Worm (Caenorhabditis elegans): ENCODE measurements around the gene wht-8.

wht-8 gene

DNA sequence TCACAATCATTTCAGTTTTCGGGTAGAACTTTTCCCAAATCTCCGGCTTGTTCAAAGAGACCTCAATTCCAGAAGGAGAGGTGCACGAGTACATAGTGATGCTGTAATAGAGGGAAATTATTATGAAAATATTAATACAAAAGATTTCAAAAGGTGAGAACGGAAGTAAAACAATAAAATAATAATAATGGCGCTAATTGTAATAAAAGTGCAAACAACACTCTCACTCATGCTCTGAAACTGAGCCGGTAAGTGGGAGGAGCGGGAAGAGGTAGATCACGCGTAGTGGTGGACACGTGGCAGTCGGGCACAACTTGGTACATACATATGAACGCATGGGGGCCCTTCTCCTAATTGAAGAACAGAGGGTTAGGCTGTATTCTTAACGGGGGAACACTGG is 8.4 kb downstream of the wht-8 start, which contains the start of gene tbx-37:
Gene tbx-37, minus strand, starts transcription at position 101 of the 400 bp plus-strand sequence.
- TF ChIP-seq egl-27 (tag; optimal IDR thresholded peaks at IDR 0.05) = no peak
- no peak for TF ChIP-seq ceh-28 (tag; optimal IDR thresholded peaks at IDR 0.05)
- TF ChIP-seq nhr-10 (tag; optimal IDR thresholded peaks at IDR 0.05) = no peak
- no peak for TF ChIP-seq D1046.2 (GFP tag; IDR thresholded peaks at IDR 0.05)
- no peak for TF ChIP-seq ztf-7 (tag; optimal IDR thresholded peaks at IDR 0.05)
- TF ChIP-seq snpc-4 (tag; optimal IDR thresholded peaks at IDR 0.05) = no peak
- no peak for TF ChIP-seq Y48G9A.11 (GFP tag; IDR thresholded peaks at IDR 0.05)
- TF ChIP-seq snpc-1.2 (GFP tag; IDR thresholded peaks at IDR 0.05) = no peak
- TF ChIP-seq hmg-1.1 (GFP tag; IDR thresholded peaks at IDR 0.05) = no peak
- no peak for TF ChIP-seq mes-2 (tag; optimal IDR thresholded peaks at IDR 0.05; ENCODE audit: poor library complexity, severe bottlenecking)
- no peak for TF ChIP-seq daf-12 (tag; optimal IDR thresholded peaks at IDR 0.05)
- no peak for TF ChIP-seq F44E2.7 (GFP tag; IDR thresholded peaks at IDR 0.05)
- TF ChIP-seq mdt-29 (GFP tag; IDR thresholded peaks at IDR 0.05) = no peak
- TF ChIP-seq daf-19 (GFP tag; conservative IDR thresholded peaks at IDR 0.05) = no peak
- TF ChIP-seq fos-1 (tag; optimal IDR thresholded peaks at IDR 0.05) = no peak
- no peak for TF ChIP-seq fkh-10 (GFP tag; optimal IDR thresholded peaks at IDR 0.05)
- TF ChIP-seq lin-39 (tag; optimal IDR thresholded peaks at IDR 0.05) = no peak

DNA sequence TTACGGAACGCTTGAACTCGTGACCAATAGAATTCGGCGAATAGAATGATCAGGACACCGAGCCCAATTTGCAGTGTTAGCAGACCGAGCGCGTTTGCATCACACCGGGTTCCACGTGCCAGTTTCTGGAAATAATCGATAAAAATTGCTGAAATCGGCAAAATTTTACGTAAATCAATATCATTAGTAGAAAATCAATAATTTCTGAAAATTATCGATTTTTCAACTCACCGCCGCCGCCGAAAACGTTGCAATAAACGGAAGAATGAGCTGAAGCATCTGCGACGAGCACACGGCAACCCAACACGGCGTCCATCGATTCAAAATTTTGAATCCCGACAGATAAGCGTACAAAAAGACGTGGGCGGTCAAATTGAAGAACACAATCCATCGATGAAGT is 12.0 kb downstream of the wht-8 start:
- TF ChIP-seq aha-1 (tag) (peak; percentile 45), ceh-28 (tag; optimal IDR thresholded peaks at IDR 0.05) (peak; percentile 78), tag-97 (GFP tag; IDR thresholded peaks at IDR 0.05) (no peak)

DNA sequence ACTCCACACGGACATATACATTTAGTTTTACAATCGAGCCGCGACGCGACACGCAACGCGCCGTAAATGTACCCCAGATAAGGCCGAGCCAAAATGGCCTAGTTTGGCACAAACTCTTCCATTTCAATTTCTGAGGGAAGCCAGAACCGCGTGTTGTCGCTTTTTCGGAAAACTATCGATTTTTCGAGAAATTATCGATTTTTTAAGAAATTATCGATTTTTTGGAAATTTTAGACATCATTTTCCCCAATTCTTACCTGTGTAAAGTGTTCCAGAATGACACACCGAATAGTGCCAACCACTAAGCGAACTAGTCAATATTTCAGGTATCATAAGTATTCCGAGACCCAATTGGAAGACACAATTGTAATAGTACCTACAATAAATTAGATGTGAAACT is 12.8 kb downstream of the wht-8 start:
- TF ChIP-seq T20F7.1 (GFP tag; optimal IDR thresholded peaks at IDR 0.05) (no peak), nhr-111 (GFP tag; optimal IDR thresholded peaks at IDR 0.05) (no peak), ceh-28 (tag; optimal IDR thresholded peaks at IDR 0.05) (peak; percentile 69), nhr-48 (tag; optimal IDR thresholded peaks at IDR 0.05) (no peak)

DNA sequence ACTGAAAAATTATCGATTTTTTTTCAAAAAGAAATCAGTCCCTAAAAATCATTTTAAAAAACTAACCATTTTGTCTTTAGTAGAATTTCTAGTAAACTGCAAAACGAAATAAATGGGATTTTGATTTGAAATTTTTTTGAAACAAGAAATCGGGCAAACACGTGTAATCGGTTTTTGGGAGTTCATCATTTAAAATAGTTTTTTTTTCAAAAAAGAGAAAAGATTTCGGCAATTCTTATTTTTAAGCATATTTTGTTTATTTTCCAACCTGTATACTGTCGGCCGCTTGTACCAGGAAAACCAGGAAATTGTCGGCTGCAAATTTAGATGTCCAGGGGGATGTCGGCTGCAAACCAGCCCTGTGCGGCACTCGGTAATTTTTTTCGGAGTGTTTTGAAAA is 13.4 kb downstream of the wht-8 start, which contains the start of gene elo-8:
Gene elo-8, minus strand, starts transcription at position 101 of the 400 bp plus-strand sequence.
- TF ChIP-seq madf-5 (GFP tag; IDR thresholded peaks at IDR 0.05) (no peak), ztf-7 (tag; optimal IDR thresholded peaks at IDR 0.05) (no peak), unc-62 (GFP tag; optimal IDR thresholded peaks at IDR 0.05 in 1 of 2) (peak in 1 of 2 experiments; percentile 2), unc-62 (tag; optimal IDR thresholded peaks at IDR 0.05) (no peak), cey-2 (tag; optimal IDR thresholded peaks at IDR 0.05; ENCODE audit: borderline replicate concordance, insufficient read depth) (no peak), php-3 (GFP tag; IDR thresholded peaks at IDR 0.05) (no peak)

DNA sequence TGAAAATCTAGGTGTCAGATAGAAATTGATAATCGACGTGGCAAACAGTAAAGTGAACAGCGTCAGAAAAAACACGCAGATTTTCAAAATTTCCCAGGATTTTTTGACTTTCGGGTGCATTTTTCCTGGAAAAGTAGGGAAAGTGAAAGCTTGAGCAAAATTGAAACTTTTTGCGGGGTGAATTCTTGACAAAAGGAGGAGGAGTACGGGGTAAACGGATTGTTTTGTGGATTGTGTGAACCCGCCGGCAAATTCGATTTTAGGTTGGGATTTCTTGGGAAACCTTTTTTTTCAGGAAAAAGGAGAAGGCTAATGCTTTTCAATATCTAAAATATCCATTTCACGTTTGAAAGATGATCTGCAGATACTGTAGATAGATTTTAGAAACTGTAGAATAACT is 16.2 kb downstream of the wht-8 start, which contains the start of gene Y47D3A.34:
Gene Y47D3A.34, minus strand, starts transcription at position 120 of the 400 bp plus-strand sequence.
- TF ChIP-seq fkh-10 (GFP tag; optimal IDR thresholded peaks at IDR 0.05) (peak; percentile 89), ZK546.5 (tag; optimal IDR thresholded peaks at IDR 0.05) (no peak), aha-1 (tag) (no peak)

DNA sequence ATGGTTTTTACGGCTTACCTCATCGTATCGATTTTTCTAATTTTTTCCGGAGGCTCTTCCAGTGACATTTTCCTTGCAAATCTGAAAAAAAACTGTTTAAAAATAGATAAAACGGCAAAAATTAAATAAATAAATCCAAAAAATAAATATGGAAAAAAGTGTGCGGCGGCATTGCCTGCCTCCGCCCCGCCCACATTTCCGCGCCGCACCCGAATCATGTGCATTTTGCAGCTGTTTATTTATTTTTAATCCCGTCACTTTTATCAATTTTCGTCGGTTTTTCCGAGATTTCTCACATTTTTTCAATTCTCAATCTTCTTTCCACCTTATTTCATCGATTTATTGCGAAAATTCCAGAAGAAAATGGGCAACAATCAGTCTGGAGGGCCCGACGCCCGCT is 18.2 kb downstream of the wht-8 start, which contains the start of the genes Y47D3A.14 and aakb-2:
Gene Y47D3A.14, minus strand, starts transcription at position 81 of the 400 bp plus-strand sequence.
Gene aakb-2, plus strand, starts transcription at position 356 of the 400 bp plus-strand sequence.
- no peak for TF ChIP-seq tra-1 (GFP tag; IDR thresholded peaks at IDR 0.05)
- no peak for TF ChIP-seq nhr-111 (GFP tag; optimal IDR thresholded peaks at IDR 0.05)
- TF ChIP-seq dmd-6 (GFP tag; IDR thresholded peaks at IDR 0.05) = peak; percentile 32; the same call in 1 of the 2 replicates
- peak; percentile 21 for TF ChIP-seq nhr-28 (tag; optimal IDR thresholded peaks at IDR 0.05)
- peak in 1 of 2 experiments; percentile 53 for TF ChIP-seq hif-1 (tag; optimal IDR thresholded peaks at IDR 0.05)
- TF ChIP-seq daf-16 (GFP tag; optimal IDR thresholded peaks at IDR 0.05) = peak in 1 of 2 experiments; percentile 7
- peak; percentile 68 for TF ChIP-seq daf-16 (tag; optimal IDR thresholded peaks at IDR 0.05)
- TF ChIP-seq dpl-1 (GFP tag; optimal IDR thresholded peaks at IDR 0.05) = peak; percentile 57
- no peak for TF ChIP-seq F26F4.8 (GFP tag; conservative IDR thresholded peaks at IDR 0.05)
- no peak for TF ChIP-seq skn-1 (tag; optimal IDR thresholded peaks at IDR 0.05)
- TF ChIP-seq attf-4 (tag; optimal IDR thresholded peaks at IDR 0.05) = no peak
- TF ChIP-seq aha-1 (tag) = no peak
- no peak for TF ChIP-seq dmd-8 (GFP tag; IDR thresholded peaks at IDR 0.05)
- peak in 1 of 2 experiments; percentile 49 for TF ChIP-seq mdl-1 (tag; optimal IDR thresholded peaks at IDR 0.05)
- no peak for TF ChIP-seq unc-39 (tag; optimal IDR thresholded peaks at IDR 0.05)
- TF ChIP-seq lin-1 (GFP tag; IDR thresholded peaks at IDR 0.05) = no peak
- TF ChIP-seq dmd-9 (GFP tag; IDR thresholded peaks at IDR 0.05) = no peak
- TF ChIP-seq set-16 (GFP tag; IDR thresholded peaks at IDR 0.05) = no peak; the same call in 1 of the 2 replicates
